Worm (Caenorhabditis elegans): ENCODE results near the gene irld-67.

- TF ChIP-seq madf-8 (GFP tag; conservative IDR thresholded peaks at IDR 0.05) (no peak), hmg-20 (GFP tag; IDR thresholded peaks at IDR 0.05) (no peak), ama-1 (optimal IDR thresholded peaks at IDR 0.05) (no peak), ama-1 (GFP tag; optimal IDR thresholded peaks at IDR 0.05) (no peak), snpc-4 (GFP tag; optimal IDR thresholded peaks at IDR 0.05) (no peak), snpc-4 (tag; optimal IDR thresholded peaks at IDR 0.05) (no peak), dox-1 (GFP tag; IDR thresholded peaks at IDR 0.05) (no peak), zim-3 (tag; optimal IDR thresholded peaks at IDR 0.05) (no peak), Y67H2A.10 (GFP tag; conservative IDR thresholded peaks at IDR 0.05) (no peak), F52B5.7 (tag; optimal IDR thresholded peaks at IDR 0.05) (no peak), Y53F4B.3 (GFP tag; IDR thresholded peaks at IDR 0.05) (no peak), ztf-28 (GFP tag; IDR thresholded peaks at IDR 0.05) (no peak), ztf-25 (GFP tag; IDR thresholded peaks at IDR 0.05) (no peak)
Observed at ce11 chrII:2943966-2944365, 9.7 kb upstream of the irld-67 start, which contains the start of the genes irld-50 and irld-49.

Measured in whole organism, young adult.